Fruit fly (Drosophila melanogaster): ENCODE results near the gene CG42249.

CG42249 gene

dm6 chrX:11146598-11147176 lies 50.6 kb downstream of the CG42249 start (continued):
- TF ChIP-seq CG33557 (GFP tag; optimal IDR thresholded peaks at IDR 0.05) (no peak), Trl (optimal IDR thresholded peaks at IDR 0.05) (no peak), Trl (GFP tag; optimal IDR thresholded peaks at IDR 0.05) (no peak), phol (tag; optimal IDR thresholded peaks at IDR 0.05) (no peak), CG6272 (GFP tag; IDR thresholded peaks at IDR 0.05) (no peak), GATAe (GFP tag; conservative IDR thresholded peaks at IDR 0.05) (no peak), CG11723 (GFP tag; optimal IDR thresholded peaks at IDR 0.05) (no peak), trem (tag; optimal IDR thresholded peaks at IDR 0.05) (no peak), CG12071 (GFP tag; optimal IDR thresholded peaks at IDR 0.05) (no peak), HmgD (GFP tag; optimal IDR thresholded peaks at IDR 0.05) (no peak), Nf-YC (tag; optimal IDR thresholded peaks at IDR 0.05) (no peak), CG11696 (GFP tag; IDR thresholded peaks at IDR 0.05) (no peak), CG4282 (GFP tag; optimal IDR thresholded peaks at IDR 0.05) (no peak), Deaf1 (tag; optimal IDR thresholded peaks at IDR 0.05) (no peak), NK7.1 (GFP tag; optimal IDR thresholded peaks at IDR 0.05) (peak; percentile 6), chn (GFP tag; optimal IDR thresholded peaks at IDR 0.05) (no peak), NFAT (GFP tag; IDR thresholded peaks at IDR 0.05) (no peak), gsb (GFP tag; IDR thresholded peaks at IDR 0.05) (no peak), NC2α (GFP tag; optimal IDR thresholded peaks at IDR 0.05) (no peak), CG14050 (GFP tag; IDR thresholded peaks at IDR 0.05) (no peak), CG5180 (GFP tag; optimal IDR thresholded peaks at IDR 0.05) (no peak), CG15601 (tag; optimal IDR thresholded peaks at IDR 0.05) (no peak), Hand (GFP tag; optimal IDR thresholded peaks at IDR 0.05) (no peak), CG18599 (GFP tag; optimal IDR thresholded peaks at IDR 0.05) (peak; percentile 17), gcm2 (GFP tag; optimal IDR thresholded peaks at IDR 0.05) (no peak), CG18619 (GFP tag; optimal IDR thresholded peaks at IDR 0.05) (no peak), B-H1 (GFP tag; IDR thresholded peaks at IDR 0.05) (no peak), CG7839 (tag; optimal IDR thresholded peaks at IDR 0.05) (peak; percentile 14), CG17802 (tag; optimal IDR thresholded peaks at IDR 0.05) (no peak), CG8089 (GFP tag; optimal IDR thresholded peaks at IDR 0.05) (no peak), ac (GFP tag; optimal IDR thresholded peaks at IDR 0.05) (peak; percentile 69), CG7987 (GFP tag; optimal IDR thresholded peaks at IDR 0.05) (no peak), Atf-2 (GFP tag; optimal IDR thresholded peaks at IDR 0.05) (no peak), corto (GFP tag; optimal IDR thresholded peaks at IDR 0.05) (no peak), Sry-β (GFP tag; optimal IDR thresholded peaks at IDR 0.05) (no peak), Meics (GFP tag; optimal IDR thresholded peaks at IDR 0.05) (no peak), sisA (GFP tag; IDR thresholded peaks at IDR 0.05) (0 out of 2 replicates have a peak, but pooled peaks have one; percentile 32), Jarid2 (GFP tag; optimal IDR thresholded peaks at IDR 0.05) (no peak), HLH4C (GFP tag; IDR thresholded peaks at IDR 0.05; ENCODE audit: partially characterized antibody) (no peak), klu (GFP tag; IDR thresholded peaks at IDR 0.05) (no peak), CG7271 (tag; optimal IDR thresholded peaks at IDR 0.05) (no peak), Pdp1 (GFP tag; optimal IDR thresholded peaks at IDR 0.05) (peak in 1 of 2 experiments; percentile 14), danr (GFP tag; IDR thresholded peaks at IDR 0.05) (no peak), CG10321 (GFP tag; IDR thresholded peaks at IDR 0.05) (peak; percentile 56; the same call in 1 of the 2 replicates), CG4424 (GFP tag; optimal IDR thresholded peaks at IDR 0.05) (no peak), Dref (GFP tag; IDR thresholded peaks at IDR 0.05) (no peak), Atf6 (GFP tag; IDR thresholded peaks at IDR 0.05) (peak; percentile 24; the same call in 1 of the 2 replicates), CG9797 (GFP tag; optimal IDR thresholded peaks at IDR 0.05) (no peak), pb (GFP tag; optimal IDR thresholded peaks at IDR 0.05) (peak; percentile 3), fu2 (GFP tag; optimal IDR thresholded peaks at IDR 0.05) (no peak), CG12391 (tag; optimal IDR thresholded peaks at IDR 0.05) (peak; percentile 30)

All from whole organism, embryonic.